Worm (Caenorhabditis elegans): ENCODE data around the gene F01G10.9.

- TF ChIP-seq nhr-76 (tag; optimal IDR thresholded peaks at IDR 0.05) (no peak), unc-62 (GFP tag; optimal IDR thresholded peaks at IDR 0.05) (no peak), nhr-77 (tag; optimal IDR thresholded peaks at IDR 0.05) (no peak), elt-2 (tag; optimal IDR thresholded peaks at IDR 0.05) (no peak), pag-3 (tag; optimal IDR thresholded peaks at IDR 0.05; ENCODE audit: borderline replicate concordance, insufficient read depth) (no peak), hpl-2 (GFP tag; optimal IDR thresholded peaks at IDR 0.05) (no peak)
Measured at ce11 chrIV:10251764-10252163, 7.7 kb downstream of the F01G10.9 start.

All from whole organism, L1 larva.